Worm (Caenorhabditis elegans): ENCODE data around the gene ZK637.12.

Gene ZK637.12

ce11 chrIII:8937571-8937970 is 13.5 kb downstream of the ZK637.12 start (continued):
- no peak for TF ChIP-seq ama-1 (optimal IDR thresholded peaks at IDR 0.05)
- no peak for TF ChIP-seq sup-37 (GFP tag; optimal IDR thresholded peaks at IDR 0.05)
- TF ChIP-seq lin-39 (tag; optimal IDR thresholded peaks at IDR 0.05): no peak
- peak; percentile 72 to 85 for TF ChIP-seq lsy-2 (tag; optimal IDR thresholded peaks at IDR 0.05)

DNA sequence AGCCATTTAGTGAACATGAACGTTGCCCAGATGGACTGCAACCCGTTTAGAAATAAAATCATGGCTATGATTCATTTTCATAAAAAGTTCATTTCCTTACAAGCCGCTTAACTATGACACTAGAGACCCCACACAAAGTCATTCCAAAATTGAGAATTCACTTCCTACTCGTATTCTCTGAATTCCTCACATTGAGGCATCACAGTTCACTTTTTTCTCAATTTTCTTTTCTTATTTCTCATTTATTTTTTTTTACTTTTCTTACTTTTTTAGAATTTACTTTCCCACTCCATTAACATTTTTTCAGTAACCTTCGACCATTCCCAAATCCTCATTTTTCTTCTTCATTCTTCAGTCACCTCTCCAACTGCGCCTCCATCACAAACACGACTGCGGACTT is 20.3 kb downstream of the ZK637.12 start, which contains the start of gene dhrr-1:
Gene dhrr-1 (plus strand): TSS at position 301 of the 400 bp plus-strand sequence.
- TF ChIP-seq rnt-1 (tag; optimal IDR thresholded peaks at IDR 0.05) (no peak), efl-1 (optimal IDR thresholded peaks at IDR 0.05) (no peak), efl-1 (GFP tag; optimal IDR thresholded peaks at IDR 0.05 in 1 of 2) (peak in 1 of 2 experiments; percentile 84)

ce11 chrIII:8946285-8946684 is 22.2 kb downstream of the ZK637.12 start:
- TF ChIP-seq lin-14 (GFP tag; optimal IDR thresholded peaks at IDR 0.05) (peak; percentile 62), nhr-19 (GFP tag; conservative IDR thresholded peaks at IDR 0.05) (no peak), nhr-11 (tag; optimal IDR thresholded peaks at IDR 0.05) (no peak), unc-130 (tag; optimal IDR thresholded peaks at IDR 0.05) (no peak), pqm-1 (tag; optimal IDR thresholded peaks at IDR 0.05) (no peak), mab-9 (GFP tag; IDR thresholded peaks at IDR 0.05) (no peak), C04F5.9 (tag; optimal IDR thresholded peaks at IDR 0.05) (no peak), fkh-10 (GFP tag; optimal IDR thresholded peaks at IDR 0.05) (peak; percentile 49)

- TF ChIP-seq ceh-82 (tag; optimal IDR thresholded peaks at IDR 0.05): no peak
- TF ChIP-seq lin-14 (GFP tag; optimal IDR thresholded peaks at IDR 0.05): peak; percentile 38
- no peak for TF ChIP-seq rnt-1 (tag; optimal IDR thresholded peaks at IDR 0.05)
- TF ChIP-seq fkh-10 (GFP tag; optimal IDR thresholded peaks at IDR 0.05): peak; percentile 51
- TF ChIP-seq nhr-47 (tag; optimal IDR thresholded peaks at IDR 0.05): no peak
Measured at ce11 chrIII:8949147-8949546, 25.1 kb downstream of the ZK637.12 start.

DNA sequence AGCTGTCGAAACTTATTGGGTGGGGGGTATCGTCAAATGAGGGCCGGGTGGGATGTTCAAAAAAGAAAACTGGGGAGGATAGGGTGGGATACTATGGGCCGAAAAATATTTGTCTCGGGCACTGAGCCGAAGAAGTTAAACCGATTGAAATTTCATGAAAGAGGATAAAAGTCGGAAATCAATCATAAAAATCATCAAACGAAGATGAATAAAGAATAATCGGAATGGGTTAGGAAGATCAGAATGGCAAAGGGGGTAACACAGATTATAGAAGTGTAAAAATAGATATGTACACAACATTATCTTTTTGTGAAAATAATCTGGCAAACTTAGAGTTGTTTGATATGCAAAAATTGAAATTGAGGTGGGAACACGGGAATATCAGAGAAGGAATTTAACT is 31.5 kb downstream of the ZK637.12 start:
- TF ChIP-seq C04F5.9 (tag; optimal IDR thresholded peaks at IDR 0.05) (no peak), snpc-4 (tag; optimal IDR thresholded peaks at IDR 0.05) (no peak), hlh-17 (GFP tag; optimal IDR thresholded peaks at IDR 0.05; ENCODE audit: borderline replicate concordance) (no peak), zag-1 (tag; optimal IDR thresholded peaks at IDR 0.05) (no peak), Y116A8C.19 (tag; optimal IDR thresholded peaks at IDR 0.05; ENCODE audit: borderline replicate concordance) (no peak), nhr-19 (GFP tag; conservative IDR thresholded peaks at IDR 0.05) (no peak), lin-15B (tag; optimal IDR thresholded peaks at IDR 0.05) (no peak), unc-130 (tag; optimal IDR thresholded peaks at IDR 0.05) (no peak), grh-1 (GFP tag; IDR thresholded peaks at IDR 0.05) (no peak), sox-4 (tag; optimal IDR thresholded peaks at IDR 0.05) (no peak), C16A3.4 (tag; optimal IDR thresholded peaks at IDR 0.05) (no peak), nhr-11 (tag; optimal IDR thresholded peaks at IDR 0.05) (no peak), ztf-4 (tag; optimal IDR thresholded peaks at IDR 0.05) (no peak), mef-2 (tag; optimal IDR thresholded peaks at IDR 0.05) (no peak), egl-13 (tag; optimal IDR thresholded peaks at IDR 0.05) (no peak), nhr-237 (tag; optimal IDR thresholded peaks at IDR 0.05) (no peak), fkh-4 (tag; optimal IDR thresholded peaks at IDR 0.05; ENCODE audit: borderline replicate concordance) (no peak)

DNA sequence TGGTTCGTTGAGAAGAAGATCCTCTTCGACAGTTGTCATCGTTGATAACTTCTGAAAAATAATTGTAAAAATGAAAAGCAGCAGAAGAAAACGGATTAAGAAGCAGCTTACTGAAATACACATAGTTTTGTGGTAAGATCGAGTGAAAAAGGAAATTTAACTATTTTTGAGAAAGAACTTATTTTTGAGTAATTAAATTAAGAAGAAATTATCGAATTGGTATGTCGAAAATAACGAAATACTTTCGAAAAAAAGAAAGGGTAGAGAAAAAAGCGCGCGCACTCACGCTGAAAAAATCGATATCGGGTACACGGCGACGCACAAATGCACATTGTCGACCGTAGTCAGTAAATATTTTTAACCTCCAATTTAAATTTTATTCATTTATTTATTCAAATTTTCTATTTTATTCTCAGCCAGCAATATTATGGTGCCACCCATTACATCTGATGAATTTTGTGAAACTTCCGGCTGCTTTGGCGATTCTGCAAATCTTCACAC is 32.2 kb downstream of the ZK637.12 start, which contains the start of the genes ZK643.5 and ZK643.2:
Gene ZK643.5 (minus strand): TSS at position 51 of the 501 bp plus-strand sequence.
Gene ZK643.2 (plus strand): TSS at position 395 of the 501 bp plus-strand sequence.
- no peak for TF ChIP-seq alr-1 (tag; optimal IDR thresholded peaks at IDR 0.05; ENCODE audit: borderline replicate concordance)
- TF ChIP-seq tlp-1 (tag; optimal IDR thresholded peaks at IDR 0.05): no peak
- TF ChIP-seq mab-9 (GFP tag; IDR thresholded peaks at IDR 0.05): no peak
- TF ChIP-seq unc-30 (tag; optimal IDR thresholded peaks at IDR 0.05): no peak
- peak; percentile 44 for TF ChIP-seq C04F5.9 (tag; optimal IDR thresholded peaks at IDR 0.05)
- TF ChIP-seq snu-23 (GFP tag; optimal IDR thresholded peaks at IDR 0.05): peak; percentile 80
- no peak for TF ChIP-seq lin-13 (GFP tag; optimal IDR thresholded peaks at IDR 0.05)
- TF ChIP-seq fkh-8 (tag; optimal IDR thresholded peaks at IDR 0.05): peak; percentile 27
- TF ChIP-seq unc-86 (tag; optimal IDR thresholded peaks at IDR 0.05): peak; percentile 69
- TF ChIP-seq rnt-1 (tag; optimal IDR thresholded peaks at IDR 0.05): peak; percentile 68
- TF ChIP-seq mep-1 (tag; optimal IDR thresholded peaks at IDR 0.05): peak; percentile 72
- TF ChIP-seq elt-2 (tag; optimal IDR thresholded peaks at IDR 0.05): no peak
- TF ChIP-seq fos-1 (tag; optimal IDR thresholded peaks at IDR 0.05): peak; percentile 21
- TF ChIP-seq dpl-1 (GFP tag; optimal IDR thresholded peaks at IDR 0.05): peak; percentile 75 to 86 (median 79)
- no peak for TF ChIP-seq ceh-88 (GFP tag; IDR thresholded peaks at IDR 0.05)
- peak; percentile 12; the same call in 1 of the 2 replicates for TF ChIP-seq isw-1 (GFP tag; IDR thresholded peaks at IDR 0.05)
- peak; percentile 76 to 90 for TF ChIP-seq lin-35 (GFP tag; optimal IDR thresholded peaks at IDR 0.05)
- TF ChIP-seq F16B12.6 (tag; optimal IDR thresholded peaks at IDR 0.05): peak; percentile 87

Measured in whole organism, L1 larva.